Worm (Caenorhabditis elegans) whole organism, L1 larva: ENCODE data around the gene C10E2.2.

Source experiments
- Y116A8C.19 ChIP-seq: sonication (generic microtip); optimal IDR thresholded peaks from 2 replicates; lab custom pipeline; 2016; ENCODE audit warnings: missing compliant biosample characterization, missing genetic modification characterization, borderline replicate concordance
- aly-2 ChIP-seq: fragments of 150-350 bp; optimal IDR thresholded peaks from 2 replicates; lab custom pipeline; 2014; ENCODE audit warnings: missing biosample characterization, missing genetic modification characterization
- ama-1 ChIP-seq: fragments of 150-350 bp; optimal IDR thresholded peaks from 2 replicates; lab custom pipeline; 2014
- fkh-10 ChIP-seq: sonication (generic microtip); optimal IDR thresholded peaks from 2 replicates; lab custom pipeline; 2017; ENCODE audit warnings: missing biosample characterization, missing genetic modification reagents, missing genetic modification characterization
- fkh-4 ChIP-seq: sonication (generic microtip); optimal IDR thresholded peaks from 2 replicates; lab custom pipeline; 2016; ENCODE audit warnings: missing compliant biosample characterization, missing genetic modification characterization, borderline replicate concordance
- fos-1 ChIP-seq: fragments of 150-350 bp; optimal IDR thresholded peaks from 2 replicates; lab custom pipeline; 2014; ENCODE audit warnings: missing biosample characterization, missing genetic modification characterization
- lin-14 ChIP-seq: fragments of 200-800 bp; sonication (Bioruptor generic); optimal IDR thresholded peaks from 2 replicates; lab custom pipeline; 2018; ENCODE audit warnings: mild to moderate bottlenecking, missing genetic modification characterization, moderate library complexity, missing compliant biosample characterization
- nhr-237 ChIP-seq: fragments of 150-350 bp; optimal IDR thresholded peaks from 2 replicates; lab custom pipeline; 2014; ENCODE audit warnings: missing biosample characterization, missing genetic modification characterization
- nhr-28 ChIP-seq: fragments of 150-350 bp; optimal IDR thresholded peaks from 2 replicates; lab custom pipeline; 2014; ENCODE audit warnings: missing biosample characterization, missing genetic modification characterization
- nhr-71 ChIP-seq: sonication (generic microtip); optimal IDR thresholded peaks from 2 replicates; lab custom pipeline; 2016; ENCODE audit warnings: mild to moderate bottlenecking, missing genetic modification characterization, moderate library complexity, missing compliant biosample characterization
- pqm-1 ChIP-seq: sonication (generic microtip); optimal IDR thresholded peaks from 3 replicates; lab custom pipeline; 2017; ENCODE audit warnings: missing biosample characterization, missing genetic modification characterization
- rnt-1 ChIP-seq: sonication (generic microtip); optimal IDR thresholded peaks from 2 replicates; lab custom pipeline; 2016; ENCODE audit warnings: mild to moderate bottlenecking, missing genetic modification characterization, moderate library complexity, missing compliant biosample characterization
- snpc-4 ChIP-seq: fragments of 150-350 bp; optimal IDR thresholded peaks from 2 replicates; lab custom pipeline; 2014; ENCODE audit warnings: missing biosample characterization, missing genetic modification characterization

DNA sequence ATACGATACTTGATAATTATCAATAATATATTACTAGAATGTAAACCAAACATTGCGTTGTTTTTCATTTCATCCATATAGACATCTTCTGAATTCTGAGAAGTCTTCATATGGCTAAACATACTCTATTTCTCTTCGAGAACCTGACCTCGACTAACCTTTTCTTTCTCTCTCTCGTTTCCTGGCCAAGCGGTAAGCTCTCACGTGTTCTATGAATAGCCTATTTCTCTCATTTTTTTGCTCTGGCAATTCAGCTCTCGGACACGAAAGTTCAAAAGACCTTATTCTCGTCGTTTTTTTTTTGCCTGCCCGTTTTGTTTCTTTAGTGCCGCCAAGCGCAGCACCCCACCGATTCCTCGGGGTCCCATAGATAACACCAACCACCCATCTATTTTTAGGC lies 7.6 kb upstream of the C10E2.2 start:
- TF ChIP-seq Y116A8C.19 (tag; lab: Kevin White, UChicago) (no peak), fkh-10 (GFP tag; lab: Kevin White, UChicago) (peak; percentile 1), rnt-1 (tag; lab: Kevin White, UChicago) (no peak), aly-2 (tag; lab: Kevin White, UChicago) (no peak), fkh-4 (tag; lab: Kevin White, UChicago) (no peak), snpc-4 (tag; lab: Kevin White, UChicago) (no peak), pqm-1 (no peak), nhr-28 (no peak), lin-14 (peak; percentile 73), ama-1 (lab: Kevin White, UChicago) (no peak), fos-1 (tag; lab: Kevin White, UChicago) (no peak), nhr-71 (tag; lab: Kevin White, UChicago) (peak; percentile 67), nhr-237 (no peak)
